Fruit fly (Drosophila melanogaster) whole organism, prepupa: Measurements from ENCODE around the gene CG12224.

ENCODE experiments used
- Blimp-1 ChIP-seq: fragments of 200-800 bp; sonication (Bioruptor generic); optimal IDR thresholded peaks from 3 replicates; lab custom pipeline; 2017; ENCODE audit warnings: missing biosample characterization, missing genetic modification characterization, mild to moderate bottlenecking, moderate library complexity, missing genetic modification reagents
- CG10631 ChIP-seq: fragments of 200-800 bp; sonication (Bioruptor generic); optimal IDR thresholded peaks from 2 replicates; lab custom pipeline; 2016; ENCODE audit warnings: missing biosample characterization, missing genetic modification characterization
- CG11294 ChIP-seq: fragments of 200-800 bp; sonication (Bioruptor generic); IDR thresholded peaks from 2 replicates; pipeline ENCODE4 v1.3.6; 2022; ENCODE audit warnings: missing biosample characterization, missing genetic modification characterization
- CG11762 ChIP-seq: fragments of 200-800 bp; sonication (Bioruptor generic); optimal IDR thresholded peaks from 3 replicates; lab custom pipeline; 2016; ENCODE audit warnings: missing biosample characterization, missing genetic modification characterization; ENCODE audit not compliant: insufficient read depth
- CG15336 ChIP-seq: fragments of 200-800 bp; sonication (Bioruptor generic); IDR thresholded peaks from 2 replicates; pipeline ENCODE4 v1.3.6; 2022; ENCODE audit warnings: missing biosample characterization, missing genetic modification characterization
- CG3032 ChIP-seq: fragments of 200-800 bp; optimal IDR thresholded peaks from 2 replicates; lab custom pipeline; 2019; ENCODE audit warnings: missing biosample characterization, mild to moderate bottlenecking, missing genetic modification characterization, moderate library complexity
- CG31627 ChIP-seq: fragments of 200-800 bp; sonication (Bioruptor generic); optimal IDR thresholded peaks from 3 replicates; lab custom pipeline; 2016; ENCODE audit warnings: missing biosample characterization, missing genetic modification characterization
- CG32006 ChIP-seq: fragments of 200-800 bp; sonication (Bioruptor generic); optimal IDR thresholded peaks from 3 replicates; lab custom pipeline; 2017; ENCODE audit warnings: missing biosample characterization, mild to moderate bottlenecking, missing genetic modification characterization
- CG34406 ChIP-seq: fragments of 200-800 bp; sonication (Bioruptor generic); optimal IDR thresholded peaks from 3 replicates; lab custom pipeline; 2016; ENCODE audit warnings: missing biosample characterization, missing genetic modification characterization
- CG3919 ChIP-seq: fragments of 200-800 bp; sonication (Bioruptor generic); optimal IDR thresholded peaks from 3 replicates; lab custom pipeline; 2016; ENCODE audit warnings: missing biosample characterization, missing genetic modification characterization
- CG6163 ChIP-seq: fragments of 200-800 bp; sonication (Bioruptor generic); IDR thresholded peaks from 3 replicates; pipeline ENCODE4 v1.3.6; 2022; ENCODE audit warnings: missing biosample characterization, missing genetic modification characterization
- CG6808 ChIP-seq: fragments of 200-800 bp; sonication (Bioruptor generic); optimal IDR thresholded peaks from 3 replicates; lab custom pipeline; 2017; ENCODE audit warnings: missing biosample characterization, missing genetic modification characterization, mild to moderate bottlenecking, moderate library complexity, missing genetic modification reagents
- CG6854 ChIP-seq: fragments of 200-800 bp; sonication (Bioruptor generic); optimal IDR thresholded peaks from 2 replicates; lab custom pipeline; 2017; ENCODE audit warnings: missing biosample characterization, mild to moderate bottlenecking, missing genetic modification characterization
- CG8119 ChIP-seq: fragments of 200-800 bp; sonication (Bioruptor generic); IDR thresholded peaks from 3 replicates; pipeline ENCODE4 v1.3.6; 2022; ENCODE audit warnings: missing biosample characterization, missing genetic modification characterization
- CG8319 ChIP-seq: fragments of 200-800 bp; sonication (Bioruptor generic); optimal IDR thresholded peaks from 3 replicates; lab custom pipeline; 2016; ENCODE audit warnings: missing biosample characterization, missing genetic modification characterization
- CG8632 ChIP-seq: fragments of 200-800 bp; sonication (Bioruptor generic); optimal IDR thresholded peaks from 3 replicates; lab custom pipeline; 2016; ENCODE audit warnings: missing biosample characterization, missing genetic modification characterization
- Eip78C ChIP-seq: fragments of 200-800 bp; sonication (Bioruptor generic); peaks from one replicate; lab custom pipeline; 2016; ENCODE audit warnings: missing biosample characterization, missing genetic modification characterization
- Ets21C ChIP-seq: fragments of 200-800 bp; sonication (Bioruptor generic); optimal IDR thresholded peaks from 3 replicates; lab custom pipeline; 2016; ENCODE audit warnings: missing biosample characterization, missing genetic modification characterization
- Ets96B ChIP-seq: fragments of 200-800 bp; optimal IDR thresholded peaks from 2 replicates; lab custom pipeline; 2019; ENCODE audit warnings: missing biosample characterization, mild to moderate bottlenecking, missing genetic modification characterization, moderate library complexity
- Gug ChIP-seq: fragments of 200-800 bp; sonication (Bioruptor generic); IDR thresholded peaks from 2 replicates; pipeline ENCODE4 v1.3.6; 2022; ENCODE audit warnings: missing biosample characterization, missing genetic modification characterization
- Hr4 ChIP-seq: fragments of 200-800 bp; sonication (Bioruptor generic); optimal IDR thresholded peaks from 3 replicates; lab custom pipeline; 2016; ENCODE audit warnings: missing biosample characterization, missing genetic modification characterization
- Lpt ChIP-seq: fragments of 200-800 bp; sonication (Bioruptor generic); optimal IDR thresholded peaks from 3 replicates; lab custom pipeline; 2016; ENCODE audit warnings: missing biosample characterization, missing genetic modification characterization
- Met ChIP-seq: fragments of 200-800 bp; sonication (Bioruptor generic); optimal IDR thresholded peaks from 3 replicates; lab custom pipeline; 2016; ENCODE audit warnings: missing biosample characterization, missing genetic modification characterization
- OdsH ChIP-seq: fragments of 200-800 bp; sonication (Bioruptor generic); optimal IDR thresholded peaks from 3 replicates; lab custom pipeline; 2016; ENCODE audit warnings: missing biosample characterization, missing genetic modification characterization
- Sox102F ChIP-seq: fragments of 200-800 bp; sonication (Bioruptor generic); optimal IDR thresholded peaks from 2 replicates; lab custom pipeline; 2016; ENCODE audit warnings: missing biosample characterization, mild to moderate bottlenecking, missing genetic modification characterization
- Sox15 ChIP-seq: fragments of 200-800 bp; sonication (Bioruptor generic); optimal IDR thresholded peaks from 3 replicates; lab custom pipeline; 2016; ENCODE audit warnings: missing biosample characterization, missing genetic modification characterization
- cyc ChIP-seq: fragments of 200-800 bp; sonication (Bioruptor generic); optimal IDR thresholded peaks from 3 replicates; lab custom pipeline; 2016; ENCODE audit warnings: missing biosample characterization, missing genetic modification characterization
- dac ChIP-seq: fragments of 200-800 bp; sonication (Bioruptor generic); optimal IDR thresholded peaks from 2 replicates; lab custom pipeline; 2017; ENCODE audit warnings: missing biosample characterization, mild to moderate bottlenecking, missing genetic modification characterization
- eg ChIP-seq: fragments of 200-800 bp; sonication (Bioruptor generic); IDR thresholded peaks from 3 replicates; pipeline ENCODE4 v1.3.6; 2022; ENCODE audit warnings: missing biosample characterization, missing genetic modification characterization
- esn ChIP-seq: fragments of 200-800 bp; sonication (Bioruptor generic); optimal IDR thresholded peaks from 2 replicates; lab custom pipeline; 2016; ENCODE audit warnings: missing biosample characterization, mild to moderate bottlenecking, missing genetic modification characterization, moderate library complexity
- fd59A ChIP-seq: fragments of 200-800 bp; sonication (Bioruptor generic); optimal IDR thresholded peaks from 2 replicates; lab custom pipeline; 2017; ENCODE audit warnings: missing biosample characterization, mild to moderate bottlenecking, missing genetic modification characterization, missing genetic modification reagents
- fd85E ChIP-seq: fragments of 200-800 bp; sonication (Bioruptor generic); optimal IDR thresholded peaks from 3 replicates; lab custom pipeline; 2016; ENCODE audit warnings: missing biosample characterization, missing genetic modification characterization
- fkh ChIP-seq: fragments of 200-800 bp; sonication (Bioruptor generic); optimal IDR thresholded peaks from 3 replicates; lab custom pipeline; 2017; ENCODE audit warnings: missing biosample characterization, mild to moderate bottlenecking, missing genetic modification characterization, moderate library complexity
- lz ChIP-seq: fragments of 200-800 bp; sonication (Bioruptor generic); optimal IDR thresholded peaks from 3 replicates; lab custom pipeline; 2016; ENCODE audit warnings: missing biosample characterization, missing genetic modification characterization
- net ChIP-seq: fragments of 200-800 bp; sonication (Bioruptor generic); optimal IDR thresholded peaks from 3 replicates; lab custom pipeline; 2016; ENCODE audit warnings: missing biosample characterization, missing genetic modification characterization
- salr ChIP-seq, 2 experiments: fragments of 200-800 bp; sonication (Bioruptor generic); optimal IDR thresholded peaks; 3 replicates each; lab custom pipeline; 2016 to 2018; ENCODE audit warnings: missing biosample characterization in 2 of 2, missing genetic modification characterization in 2 of 2, mild to moderate bottlenecking in 1 of 2
- spab ChIP-seq: fragments of 200-800 bp; sonication (Bioruptor generic); optimal IDR thresholded peaks from 2 replicates; lab custom pipeline; 2017; ENCODE audit warnings: missing biosample characterization, mild to moderate bottlenecking, missing genetic modification characterization, missing genetic modification reagents
- ss ChIP-seq, 2 experiments: fragments of 200-800 bp; sonication (Bioruptor generic); optimal IDR thresholded peaks; 2 replicates in 1 of 2; 3 replicates in 1 of 2; lab custom pipeline; 2017 to 2018; ENCODE audit warnings: mild to moderate bottlenecking in 2 of 2, missing biosample characterization in 2 of 2, missing genetic modification characterization in 2 of 2, moderate library complexity in 1 of 2
- svp ChIP-seq: fragments of 200-800 bp; sonication (Bioruptor generic); peaks from one replicate; lab custom pipeline; 2016; ENCODE audit warnings: missing biosample characterization, missing genetic modification characterization
- topi ChIP-seq: fragments of 200-800 bp; sonication (Bioruptor generic); optimal IDR thresholded peaks from 3 replicates; lab custom pipeline; 2016; ENCODE audit warnings: missing biosample characterization, missing genetic modification characterization
- vri ChIP-seq: fragments of 200-800 bp; sonication (Bioruptor generic); optimal IDR thresholded peaks from 3 replicates; lab custom pipeline; 2016; ENCODE audit warnings: missing biosample characterization, mild to moderate bottlenecking, missing genetic modification characterization

Gene CG12224

dm6 chr3R:11969217-11969616 lies 12.6 kb downstream of the CG12224 start (continued):
- no peak for TF ChIP-seq lz (GFP tag; lab: Kevin White, UChicago)
- TF ChIP-seq CG8632 (GFP tag; lab: Kevin White, UChicago) = no peak
- peak; percentile 57; the same call in 2 of the 3 replicates for TF ChIP-seq CG6163 (GFP tag; lab: Robert Waterston, UW)
- TF ChIP-seq CG32006 = peak; percentile 73
- TF ChIP-seq spab (GFP tag; lab: Kevin White, UChicago) = no peak
- TF ChIP-seq Lpt = peak; percentile 37
- TF ChIP-seq fd59A (GFP tag; lab: Kevin White, UChicago) = no peak
- TF ChIP-seq CG31627 (GFP tag; lab: Kevin White, UChicago) = no peak
- TF ChIP-seq Met = peak; percentile 15
- no peak for TF ChIP-seq CG11762 (GFP tag; lab: Kevin White, UChicago)
- TF ChIP-seq Hr4 (GFP tag; lab: Kevin White, UChicago) = peak; percentile 64
- peak; percentile 77 for TF ChIP-seq CG15336 (GFP tag; lab: Robert Waterston, UW)
- peak; percentile 36 for TF ChIP-seq net (GFP tag; lab: Kevin White, UChicago)
- peak; percentile 7 for TF ChIP-seq Ets96B (tag; lab: Kevin White, UChicago)
- peak; percentile 70 for TF ChIP-seq CG8119 (GFP tag; lab: Robert Waterston, UW)
- no peak for TF ChIP-seq topi
- no peak for TF ChIP-seq salr (GFP tag; optimal IDR thresholded peaks at IDR 0.05; lab: Kevin White, UChicago)
- TF ChIP-seq Sox102F (GFP tag; lab: Kevin White, UChicago) = no peak
- TF ChIP-seq CG3032 (tag; lab: Kevin White, UChicago) = no peak
- peak; percentile 56; the same call in 1 of the 3 replicates for TF ChIP-seq eg (GFP tag; lab: Robert Waterston, UW)
- TF ChIP-seq Blimp-1 (GFP tag; lab: Kevin White, UChicago) = no peak
- peak; percentile 12 for TF ChIP-seq CG10631 (GFP tag; lab: Kevin White, UChicago)
- peak; percentile 47 for TF ChIP-seq svp (GFP tag; lab: Kevin White, UChicago)
- no peak for TF ChIP-seq Sox15 (GFP tag; lab: Kevin White, UChicago)
- TF ChIP-seq cyc (GFP tag; lab: Kevin White, UChicago) = no peak
- no peak for TF ChIP-seq CG8319
- TF ChIP-seq dac = no peak
- TF ChIP-seq CG6854 (GFP tag; lab: Kevin White, UChicago) = no peak
- no peak for TF ChIP-seq CG6808 (GFP tag; lab: Kevin White, UChicago)
- peak; percentile 73 for TF ChIP-seq Eip78C
- peak; percentile 49 for TF ChIP-seq OdsH (GFP tag; lab: Kevin White, UChicago)
- TF ChIP-seq Gug (GFP tag; lab: Robert Waterston, UW) = peak; percentile 45; the same call in 1 of the 2 replicates

dm6 chr3R:11968030-11968753 lies 13.7 kb downstream of the CG12224 start:
- TF ChIP-seq fd59A (GFP tag; lab: Kevin White, UChicago) = no peak
- no peak for TF ChIP-seq eg (GFP tag; lab: Robert Waterston, UW)
- no peak for TF ChIP-seq CG11294
- TF ChIP-seq CG3919 = no peak
- TF ChIP-seq esn (GFP tag; lab: Kevin White, UChicago) = no peak
- peak; percentile 38 for TF ChIP-seq fkh (GFP tag; lab: Kevin White, UChicago)
- TF ChIP-seq Sox102F (GFP tag; lab: Kevin White, UChicago) = no peak
- TF ChIP-seq topi = no peak
- no peak for TF ChIP-seq Lpt
- peak; percentile 46 for TF ChIP-seq vri (GFP tag; lab: Kevin White, UChicago)
- TF ChIP-seq Eip78C = peak; percentile 68
- no peak for TF ChIP-seq ss (GFP tag; optimal IDR thresholded peaks at IDR 0.05; lab: Kevin White, UChicago)
- TF ChIP-seq Ets96B (tag; lab: Kevin White, UChicago) = no peak
- TF ChIP-seq fd85E = no peak
- TF ChIP-seq svp (GFP tag; lab: Kevin White, UChicago) = peak; percentile 86
- no peak for TF ChIP-seq Ets21C
- TF ChIP-seq CG8119 (GFP tag; lab: Robert Waterston, UW) = no peak
- no peak for TF ChIP-seq CG34406 (GFP tag; lab: Kevin White, UChicago)
- TF ChIP-seq, all 60 proteins: peak for 4
